Worm (Caenorhabditis elegans): Measurements from ENCODE around the gene nspa-2.

nspa-2 gene

ce11 chrV:14933450-14934218 lies 42.8 kb downstream of the nspa-2 start:
- TF ChIP-seq mep-1 (tag; optimal IDR thresholded peaks at IDR 0.05) (no peak), lin-35 (GFP tag; optimal IDR thresholded peaks at IDR 0.05) (no peak), nhr-237 (tag; optimal IDR thresholded peaks at IDR 0.05) (no peak), snpc-4 (tag; optimal IDR thresholded peaks at IDR 0.05) (no peak), alr-1 (tag; optimal IDR thresholded peaks at IDR 0.05; ENCODE audit: borderline replicate concordance) (no peak), dsc-1 (tag; optimal IDR thresholded peaks at IDR 0.05) (peak; percentile 10), hlh-17 (GFP tag; optimal IDR thresholded peaks at IDR 0.05; ENCODE audit: borderline replicate concordance) (no peak), pax-3 (tag; optimal IDR thresholded peaks at IDR 0.05) (peak; percentile 6), lin-14 (GFP tag; optimal IDR thresholded peaks at IDR 0.05) (peak; percentile 24), fkh-4 (tag; optimal IDR thresholded peaks at IDR 0.05; ENCODE audit: borderline replicate concordance) (no peak), egl-27 (tag; optimal IDR thresholded peaks at IDR 0.05) (no peak)

- TF ChIP-seq zip-4 (GFP tag; optimal IDR thresholded peaks at IDR 0.05) (no peak), lsy-2 (tag; optimal IDR thresholded peaks at IDR 0.05) (no peak), tbx-2 (tag; optimal IDR thresholded peaks at IDR 0.05) (no peak), pqm-1 (tag; optimal IDR thresholded peaks at IDR 0.05) (no peak), isw-1 (GFP tag; IDR thresholded peaks at IDR 0.05) (no peak), unc-62 (GFP tag; optimal IDR thresholded peaks at IDR 0.05) (no peak), ces-1 (GFP tag; optimal IDR thresholded peaks at IDR 0.05) (no peak), lin-15B (tag; optimal IDR thresholded peaks at IDR 0.05) (no peak), skn-1 (tag; optimal IDR thresholded peaks at IDR 0.05) (no peak), F16B12.6 (tag; optimal IDR thresholded peaks at IDR 0.05) (no peak), ets-5 (GFP tag; IDR thresholded peaks at IDR 0.05) (no peak)
Measured at ce11 chrV:14936587-14936986, 45.7 kb downstream of the nspa-2 start, which contains the start of gene C30G7.2. Gene C30G7.2 (plus strand): TSS chrV:14936887.

Data from whole organism, L1 larva.